Worm (Caenorhabditis elegans) whole organism, young adult: Measurements from ENCODE around the gene rmd-2.

Source experiments
- B0336.3 ChIP-seq: fragments of 200-800 bp; sonication (Bioruptor generic); IDR thresholded peaks from 2 replicates; pipeline ENCODE4 v1.3.6; 2022; ENCODE audit warnings: missing genetic modification characterization, missing compliant biosample characterization
- C06A6.2 ChIP-seq: fragments of 200-800 bp; sonication (Bioruptor generic); conservative IDR thresholded peaks from 2 replicates; pipeline ENCODE4 v1.3.6; 2022; ENCODE audit warnings: missing genetic modification characterization, missing compliant biosample characterization
- D2030.7 ChIP-seq: fragments of 200-800 bp; sonication (Bioruptor generic); IDR thresholded peaks from 2 replicates; pipeline ENCODE4 v1.3.6; 2022; ENCODE audit warnings: missing genetic modification reagents, missing genetic modification characterization, missing compliant biosample characterization
- F49E8.2 ChIP-seq: sonication (generic microtip); optimal IDR thresholded peaks from 3 replicates; lab custom pipeline; 2017; ENCODE audit warnings: missing genetic modification characterization, mild to moderate bottlenecking, missing compliant biosample characterization, antibody characterized with exemption, moderate library complexity; ENCODE audit not compliant: insufficient read depth
- F55B11.4 ChIP-seq: sonication (generic microtip); optimal IDR thresholded peaks from 2 replicates; lab custom pipeline; 2016; ENCODE audit warnings: missing compliant biosample characterization, missing genetic modification characterization, borderline replicate concordance; ENCODE audit not compliant: insufficient read depth
- K12H6.12 ChIP-seq: fragments of 200-800 bp; sonication (Bioruptor generic); optimal IDR thresholded peaks from 2 replicates; lab custom pipeline; 2018; ENCODE audit warnings: mild to moderate bottlenecking, missing genetic modification characterization, missing compliant biosample characterization
- Y53G8AR.9 ChIP-seq: fragments of 200-800 bp; sonication (Bioruptor generic); conservative IDR thresholded peaks from 2 replicates; pipeline ENCODE4 v1.3.6; 2022; ENCODE audit warnings: missing genetic modification reagents, missing genetic modification characterization, missing compliant biosample characterization
- Y79H2A.3 ChIP-seq: fragments of 200-800 bp; sonication (Bioruptor generic); conservative IDR thresholded peaks from 2 replicates; pipeline ENCODE4 v1.3.6; 2022; ENCODE audit warnings: missing genetic modification reagents, missing genetic modification characterization, missing compliant biosample characterization
- Y95B8A.8 ChIP-seq: fragments of 200-800 bp; sonication (Bioruptor generic); IDR thresholded peaks from 2 replicates; pipeline ENCODE4 v1.3.6; 2022; ENCODE audit warnings: missing genetic modification reagents, missing genetic modification characterization, missing compliant biosample characterization
- ama-1 ChIP-seq, 3 experiments: fragments of 150-350 bp in 1 of 3; sonication (generic microtip) in 2 of 3; optimal IDR thresholded peaks; 2 replicates each; lab custom pipeline; 2014 to 2018; ENCODE audit warnings: missing biosample characterization in 2 of 3, missing genetic modification characterization in 2 of 3, missing genetic modification reagents in 2 of 3
- aptf-2 ChIP-seq: fragments of 200-800 bp; sonication (Bioruptor generic); conservative IDR thresholded peaks from 2 replicates; pipeline ENCODE4 v1.3.6; 2022; ENCODE audit warnings: missing genetic modification reagents, missing genetic modification characterization, missing compliant biosample characterization
- aptf-3 ChIP-seq: fragments of 200-800 bp; sonication (Bioruptor generic); IDR thresholded peaks from 2 replicates; pipeline ENCODE4 v1.3.6; 2022; ENCODE audit warnings: missing genetic modification characterization, missing compliant biosample characterization
- athp-1 ChIP-seq: sonication (generic microtip); optimal IDR thresholded peaks from 2 replicates; lab custom pipeline; 2017; ENCODE audit warnings: mild to moderate bottlenecking, missing genetic modification characterization, missing compliant biosample characterization
- attf-3 ChIP-seq: fragments of 200-800 bp; sonication (Bioruptor generic); conservative IDR thresholded peaks from 2 replicates; pipeline ENCODE4 v1.3.6; 2022; ENCODE audit warnings: missing genetic modification reagents, missing genetic modification characterization, missing compliant biosample characterization
- attf-5 ChIP-seq: fragments of 200-800 bp; sonication (Bioruptor generic); optimal IDR thresholded peaks from 2 replicates; lab custom pipeline; 2018; ENCODE audit warnings: mild to moderate bottlenecking, missing genetic modification characterization, missing compliant biosample characterization
- attf-6 ChIP-seq: fragments of 200-800 bp; sonication (Bioruptor generic); IDR thresholded peaks from 2 replicates; pipeline ENCODE4 v1.3.6; 2022; ENCODE audit warnings: missing genetic modification reagents, missing genetic modification characterization, missing compliant biosample characterization
- cebp-1 ChIP-seq, 2 experiments: fragments of 200-800 bp in 1 of 2; sonication (Bioruptor generic) in 1 of 2; sonication (generic microtip) in 1 of 2; IDR thresholded peaks in 1 of 2; optimal IDR thresholded peaks in 1 of 2; 2 replicates each; pipeline versions ENCODE4 v1.3.6 to Lab custom; 2017 to 2022; ENCODE audit warnings: missing compliant biosample characterization in 2 of 2, missing genetic modification characterization in 2 of 2, mild to moderate bottlenecking in 1 of 2, missing genetic modification reagents in 1 of 2, moderate library complexity in 1 of 2
- ceh-40 ChIP-seq: fragments of 200-800 bp; sonication (Bioruptor generic); IDR thresholded peaks from 2 replicates; pipeline ENCODE4 v1.3.6; 2022; ENCODE audit warnings: missing genetic modification characterization, missing compliant biosample characterization
- chd-7 ChIP-seq: sonication (generic microtip); optimal IDR thresholded peaks from 2 replicates; lab custom pipeline; 2016; ENCODE audit warnings: mild to moderate bottlenecking, missing genetic modification characterization, moderate library complexity, missing compliant biosample characterization
- dox-1 ChIP-seq: fragments of 200-800 bp; sonication (Bioruptor generic); IDR thresholded peaks from 2 replicates; pipeline ENCODE4 v1.3.6; 2022; ENCODE audit warnings: missing genetic modification reagents, missing genetic modification characterization, missing compliant biosample characterization
- egl-44 ChIP-seq: fragments of 200-800 bp; sonication (Bioruptor generic); IDR thresholded peaks from 2 replicates; pipeline ENCODE4 v1.3.6; 2022; ENCODE audit warnings: missing genetic modification reagents, missing genetic modification characterization, missing compliant biosample characterization
- ekl-4 ChIP-seq: fragments of 200-800 bp; sonication (Bioruptor generic); IDR thresholded peaks from 2 replicates; pipeline ENCODE4 v1.3.6; 2022; ENCODE audit warnings: missing genetic modification reagents, missing genetic modification characterization, missing compliant biosample characterization
- hlh-12 ChIP-seq: sonication (generic microtip); optimal IDR thresholded peaks from 2 replicates; lab custom pipeline; 2016; ENCODE audit warnings: missing genetic modification characterization, missing compliant biosample characterization
- hmg-1.2 ChIP-seq: fragments of 200-800 bp; sonication (Bioruptor generic); IDR thresholded peaks from 2 replicates; pipeline ENCODE4 v1.3.6; 2022; ENCODE audit warnings: missing genetic modification reagents, missing genetic modification characterization, missing compliant biosample characterization
- hsf-1 ChIP-seq: fragments of 200-800 bp; sonication (Bioruptor generic); IDR thresholded peaks from 2 replicates; pipeline ENCODE4 v1.3.6; 2022; ENCODE audit warnings: missing genetic modification reagents, missing genetic modification characterization, missing compliant biosample characterization
- let-526 ChIP-seq: fragments of 200-800 bp; sonication (Bioruptor generic); IDR thresholded peaks from 2 replicates; pipeline ENCODE4 v1.3.6; 2022; ENCODE audit warnings: missing genetic modification reagents, missing genetic modification characterization, missing compliant biosample characterization
- lin-26 ChIP-seq: fragments of 200-800 bp; sonication (Bioruptor generic); IDR thresholded peaks from 2 replicates; pipeline ENCODE4 v1.3.6; 2022; ENCODE audit warnings: missing genetic modification reagents, missing genetic modification characterization, missing compliant biosample characterization
- lin-40 ChIP-seq: sonication (generic microtip); optimal IDR thresholded peaks from 2 replicates; lab custom pipeline; 2016; ENCODE audit warnings: missing genetic modification characterization, mild to moderate bottlenecking, missing compliant biosample characterization, missing genotype, missing genetic modification reagents
- lin-54 ChIP-seq: fragments of 200-800 bp; sonication (Bioruptor generic); optimal IDR thresholded peaks from 2 replicates; lab custom pipeline; 2018; ENCODE audit warnings: mild to moderate bottlenecking, missing genetic modification characterization, missing compliant biosample characterization
- lsl-1 ChIP-seq: fragments of 200-800 bp; sonication (Bioruptor generic); optimal IDR thresholded peaks from 2 replicates; lab custom pipeline; 2018; ENCODE audit warnings: mild to moderate bottlenecking, missing genetic modification characterization, moderate library complexity, missing compliant biosample characterization
- madf-3 ChIP-seq: fragments of 200-800 bp; sonication (Bioruptor generic); IDR thresholded peaks from 2 replicates; pipeline ENCODE4 v1.3.6; 2022; ENCODE audit warnings: missing genetic modification reagents, missing genetic modification characterization, missing compliant biosample characterization
- madf-6 ChIP-seq: fragments of 200-800 bp; sonication (Bioruptor generic); IDR thresholded peaks from 2 replicates; pipeline ENCODE4 v1.3.6; 2022; ENCODE audit warnings: missing genetic modification reagents, missing genetic modification characterization, missing compliant biosample characterization
- madf-8 ChIP-seq: fragments of 200-800 bp; sonication (Bioruptor generic); conservative IDR thresholded peaks from 2 replicates; pipeline ENCODE4 v1.3.6; 2022; ENCODE audit warnings: missing genetic modification reagents, missing genetic modification characterization, missing compliant biosample characterization
- mxl-1 ChIP-seq: sonication (generic microtip); optimal IDR thresholded peaks from 2 replicates; lab custom pipeline; 2016; ENCODE audit warnings: missing genetic modification characterization, missing compliant biosample characterization
- nhr-179 ChIP-seq: sonication (generic microtip); optimal IDR thresholded peaks from 2 replicates; lab custom pipeline; 2016; ENCODE audit warnings: mild to moderate bottlenecking, missing genetic modification characterization, missing compliant biosample characterization
- pbrm-1 ChIP-seq: fragments of 200-800 bp; sonication (Bioruptor generic); IDR thresholded peaks from 2 replicates; pipeline ENCODE4 v1.3.6; 2022; ENCODE audit warnings: missing genetic modification reagents, missing genetic modification characterization, missing compliant biosample characterization
- snpc-1.1 ChIP-seq: sonication (generic microtip); optimal IDR thresholded peaks from 2 replicates; lab custom pipeline; 2017; ENCODE audit warnings: missing genetic modification characterization, mild to moderate bottlenecking, missing compliant biosample characterization, antibody characterized with exemption, moderate library complexity, missing genotype, missing genetic modification reagents; ENCODE audit not compliant: insufficient read depth
- tbp1 ChIP-seq: fragments of 200-800 bp; sonication (Bioruptor generic); optimal IDR thresholded peaks from 2 replicates; lab custom pipeline; 2018; ENCODE audit warnings: mild to moderate bottlenecking, missing genetic modification characterization, missing compliant biosample characterization
- unc-62 ChIP-seq: fragments of 150-350 bp; optimal IDR thresholded peaks from 2 replicates; lab custom pipeline; 2014; ENCODE audit warnings: missing biosample characterization, missing genetic modification reagents, missing genetic modification characterization
- ztf-25 ChIP-seq: fragments of 200-800 bp; sonication (Bioruptor generic); IDR thresholded peaks from 2 replicates; pipeline ENCODE4 v1.3.6; 2022; ENCODE audit warnings: missing genetic modification reagents, missing genetic modification characterization, missing compliant biosample characterization
- ztf-26 ChIP-seq: sonication (generic microtip); optimal IDR thresholded peaks from 2 replicates; lab custom pipeline; 2017; ENCODE audit warnings: missing genetic modification characterization, missing compliant biosample characterization
- ztf-3 ChIP-seq: fragments of 200-800 bp; sonication (Bioruptor generic); optimal IDR thresholded peaks from 2 replicates; lab custom pipeline; 2018; ENCODE audit warnings: mild to moderate bottlenecking, missing genetic modification characterization, missing compliant biosample characterization

The rmd-2 gene

ce11 chrV:10019934-10020333 is 33.9 kb upstream of the rmd-2 start:
- peak; percentile 44; the same call in 1 of the 2 replicates for TF ChIP-seq pbrm-1
- no peak for TF ChIP-seq unc-62
- no peak for TF ChIP-seq hlh-12 (tag; lab: Kevin White, UChicago)
- TF ChIP-seq lin-40 (tag; lab: Kevin White, UChicago), result no peak
- TF ChIP-seq hsf-1 (GFP tag; lab: Robert Waterston, UW), result peak; percentile 27; the same call in 1 of the 2 replicates
- TF ChIP-seq tbp1, result peak; percentile 7
- TF ChIP-seq aptf-2, result peak; percentile 40; the same call in 1 of the 2 replicates
- 0 out of 2 replicates have a peak, but pooled peaks have one; percentile 17 for TF ChIP-seq madf-8 (GFP tag; lab: Robert Waterston, UW)
- no peak for TF ChIP-seq ama-1 (optimal IDR thresholded peaks at IDR 0.05; lab: Kevin White, UChicago)
- TF ChIP-seq ama-1 (GFP tag; optimal IDR thresholded peaks at IDR 0.05; lab: Kevin White, UChicago), result peak in 1 of 2 experiments; percentile 64
- TF ChIP-seq chd-7, result peak; percentile 10
- TF ChIP-seq D2030.7 (GFP tag; lab: Robert Waterston, UW), result peak; percentile 32; the same call in 1 of the 2 replicates
- 0 out of 2 replicates have a peak, but pooled peaks have one; percentile 17 for TF ChIP-seq cebp-1 (GFP tag; IDR thresholded peaks at IDR 0.05; lab: Robert Waterston, UW)
- peak; percentile 42 for TF ChIP-seq cebp-1 (tag; optimal IDR thresholded peaks at IDR 0.05; lab: Kevin White, UChicago)
- TF ChIP-seq ekl-4 (GFP tag; lab: Robert Waterston, UW), result no peak
- no peak for TF ChIP-seq mxl-1
- peak; percentile 23; the same call in 1 of the 2 replicates for TF ChIP-seq aptf-3 (GFP tag; lab: Robert Waterston, UW)
- no peak for TF ChIP-seq F55B11.4 (tag; lab: Kevin White, UChicago)
- no peak for TF ChIP-seq lin-54 (GFP tag; lab: Kevin White, UChicago)
- no peak; the same call in 1 of the 2 replicates for TF ChIP-seq Y53G8AR.9 (GFP tag; lab: Robert Waterston, UW)
- TF ChIP-seq hmg-1.2 (GFP tag; lab: Robert Waterston, UW), result peak; percentile 50; the same call in 1 of the 2 replicates
- TF ChIP-seq K12H6.12 (tag; lab: Kevin White, UChicago), result peak; percentile 17
- peak; percentile 39; the same call in 1 of the 2 replicates for TF ChIP-seq madf-6 (GFP tag; lab: Robert Waterston, UW)
- no peak for TF ChIP-seq ztf-25
- TF ChIP-seq snpc-1.1, result no peak
- no peak for TF ChIP-seq ceh-40 (GFP tag; lab: Robert Waterston, UW)

- no peak for TF ChIP-seq ztf-3
- TF ChIP-seq lsl-1 (GFP tag; lab: Kevin White, UChicago), result peak; percentile 10
- no peak; the same call in 1 of the 2 replicates for TF ChIP-seq egl-44 (GFP tag; lab: Robert Waterston, UW)
- no peak for TF ChIP-seq C06A6.2 (GFP tag; lab: Robert Waterston, UW)
- 0 out of 2 replicates have a peak, but pooled peaks have one; percentile 4 for TF ChIP-seq madf-3
- TF ChIP-seq lin-26 (GFP tag; lab: Robert Waterston, UW), result peak; percentile 43; the same call in 1 of the 2 replicates
- no peak for TF ChIP-seq hlh-12 (tag; lab: Kevin White, UChicago)
- TF ChIP-seq cebp-1 (GFP tag; IDR thresholded peaks at IDR 0.05; lab: Robert Waterston, UW), result no peak
- TF ChIP-seq cebp-1 (tag; optimal IDR thresholded peaks at IDR 0.05; lab: Kevin White, UChicago), result peak; percentile 60
- peak; percentile 68 for TF ChIP-seq Y95B8A.8
- TF ChIP-seq Y53G8AR.9 (GFP tag; lab: Robert Waterston, UW), result peak; percentile 51; the same call in 1 of the 2 replicates
- TF ChIP-seq ztf-26 (tag; lab: Kevin White, UChicago), result no peak
- 0 out of 2 replicates have a peak, but pooled peaks have one; percentile 28 for TF ChIP-seq let-526
- peak; percentile 56 for TF ChIP-seq dox-1 (GFP tag; lab: Robert Waterston, UW)
- peak; percentile 59 for TF ChIP-seq athp-1 (tag; lab: Kevin White, UChicago)
- no peak for TF ChIP-seq snpc-1.1
- TF ChIP-seq B0336.3 (GFP tag; lab: Robert Waterston, UW), result peak; percentile 41; the same call in 1 of the 2 replicates
- peak; percentile 7 for TF ChIP-seq F49E8.2
- peak; percentile 22; the same call in 1 of the 2 replicates for TF ChIP-seq D2030.7 (GFP tag; lab: Robert Waterston, UW)
- TF ChIP-seq Y79H2A.3, result peak; percentile 86
- peak; percentile 9; the same call in 1 of the 2 replicates for TF ChIP-seq hsf-1 (GFP tag; lab: Robert Waterston, UW)
- TF ChIP-seq attf-6, result peak; percentile 23; the same call in 1 of the 2 replicates
- TF ChIP-seq aptf-2, result peak; percentile 43; the same call in 1 of the 2 replicates
- 0 out of 2 replicates have a peak, but pooled peaks have one; percentile 36 for TF ChIP-seq aptf-3 (GFP tag; lab: Robert Waterston, UW)
- TF ChIP-seq madf-6 (GFP tag; lab: Robert Waterston, UW), result peak; percentile 15; the same call in 1 of the 2 replicates
- TF ChIP-seq attf-5 (GFP tag; lab: Kevin White, UChicago), result peak; percentile 1
- TF ChIP-seq nhr-179, result no peak
- no peak; the same call in 1 of the 2 replicates for TF ChIP-seq attf-3 (GFP tag; lab: Robert Waterston, UW)
These were observed 33.1 kb upstream of the rmd-2 start for ce11 chrV:10019083-10019624.
